Worm (Caenorhabditis elegans) whole organism, young adult: ENCODE measurements around the gene tbc-11.

Experiments
- B0035.1 ChIP-seq: sonication (generic microtip); optimal IDR thresholded peaks from 2 replicates; lab custom pipeline; 2016; ENCODE audit warnings: missing genetic modification characterization, mild to moderate bottlenecking, missing compliant biosample characterization, missing genotype, missing genetic modification reagents
- F10E7.11 ChIP-seq: sonication (generic microtip); optimal IDR thresholded peaks from 2 replicates; lab custom pipeline; 2017; ENCODE audit warnings: mild to moderate bottlenecking, missing genetic modification characterization, moderate library complexity, missing compliant biosample characterization
- F22D6.2 ChIP-seq: sonication (generic microtip); optimal IDR thresholded peaks from 2 replicates; lab custom pipeline; 2016; ENCODE audit warnings: mild to moderate bottlenecking, missing genetic modification characterization, missing compliant biosample characterization
- F23B12.7 ChIP-seq: sonication (generic microtip); optimal IDR thresholded peaks from 2 replicates; lab custom pipeline; 2017; ENCODE audit warnings: missing genetic modification characterization, mild to moderate bottlenecking, missing compliant biosample characterization, antibody characterized with exemption, moderate library complexity; ENCODE audit not compliant: insufficient read depth
- F33H1.4 ChIP-seq: fragments of 200-800 bp; sonication (Bioruptor generic); IDR thresholded peaks from 2 replicates; pipeline ENCODE4 v1.3.6; 2022; ENCODE audit warnings: missing genetic modification reagents, missing genetic modification characterization, missing compliant biosample characterization
- F39B2.1 ChIP-seq: fragments of 200-800 bp; sonication (Bioruptor generic); IDR thresholded peaks from 2 replicates; pipeline ENCODE4 v1.3.6; 2022; ENCODE audit warnings: missing genetic modification reagents, missing genetic modification characterization, missing compliant biosample characterization
- F52B5.7 ChIP-seq: sonication (generic microtip); optimal IDR thresholded peaks from 2 replicates; lab custom pipeline; 2016; ENCODE audit warnings: mild to moderate bottlenecking, missing genetic modification characterization, missing compliant biosample characterization
- K12H6.12 ChIP-seq: fragments of 200-800 bp; sonication (Bioruptor generic); optimal IDR thresholded peaks from 2 replicates; lab custom pipeline; 2018; ENCODE audit warnings: mild to moderate bottlenecking, missing genetic modification characterization, missing compliant biosample characterization
- T26A5.8 ChIP-seq: sonication (generic microtip); optimal IDR thresholded peaks from 2 replicates; lab custom pipeline; 2016; ENCODE audit warnings: missing genetic modification characterization, missing compliant biosample characterization
- ZK185.1 ChIP-seq: sonication (generic microtip); optimal IDR thresholded peaks from 2 replicates; lab custom pipeline; 2016; ENCODE audit warnings: mild to moderate bottlenecking, missing genetic modification characterization, missing compliant biosample characterization; ENCODE audit not compliant: poor library complexity, severe bottlenecking
- athp-1 ChIP-seq: sonication (generic microtip); optimal IDR thresholded peaks from 2 replicates; lab custom pipeline; 2017; ENCODE audit warnings: mild to moderate bottlenecking, missing genetic modification characterization, missing compliant biosample characterization
- attf-3 ChIP-seq: fragments of 200-800 bp; sonication (Bioruptor generic); conservative IDR thresholded peaks from 2 replicates; pipeline ENCODE4 v1.3.6; 2022; ENCODE audit warnings: missing genetic modification reagents, missing genetic modification characterization, missing compliant biosample characterization
- attf-5 ChIP-seq: fragments of 200-800 bp; sonication (Bioruptor generic); optimal IDR thresholded peaks from 2 replicates; lab custom pipeline; 2018; ENCODE audit warnings: mild to moderate bottlenecking, missing genetic modification characterization, missing compliant biosample characterization
- cebp-1 ChIP-seq, 2 experiments: fragments of 200-800 bp in 1 of 2; sonication (Bioruptor generic) in 1 of 2; sonication (generic microtip) in 1 of 2; IDR thresholded peaks in 1 of 2; optimal IDR thresholded peaks in 1 of 2; 2 replicates each; pipeline versions ENCODE4 v1.3.6 to Lab custom; 2017 to 2022; ENCODE audit warnings: missing compliant biosample characterization in 2 of 2, missing genetic modification characterization in 2 of 2, mild to moderate bottlenecking in 1 of 2, missing genetic modification reagents in 1 of 2, moderate library complexity in 1 of 2
- ceh-27 ChIP-seq: fragments of 200-800 bp; sonication (Bioruptor generic); optimal IDR thresholded peaks from 2 replicates; lab custom pipeline; 2018; ENCODE audit warnings: mild to moderate bottlenecking, missing genetic modification characterization, moderate library complexity, missing compliant biosample characterization
- ceh-58 ChIP-seq: fragments of 200-800 bp; sonication (Bioruptor generic); IDR thresholded peaks from 2 replicates; pipeline ENCODE4 v1.3.6; 2022; ENCODE audit warnings: missing genetic modification characterization, missing compliant biosample characterization
- ceh-79 ChIP-seq: sonication (generic microtip); optimal IDR thresholded peaks from 2 replicates; lab custom pipeline; 2017; ENCODE audit warnings: mild to moderate bottlenecking, missing genetic modification characterization, missing compliant biosample characterization
- ceh-91 ChIP-seq: fragments of 200-800 bp; sonication (Bioruptor generic); IDR thresholded peaks from 2 replicates; pipeline ENCODE4 v1.3.6; 2022; ENCODE audit warnings: missing genetic modification reagents, missing genetic modification characterization, missing compliant biosample characterization
- dox-1 ChIP-seq: fragments of 200-800 bp; sonication (Bioruptor generic); IDR thresholded peaks from 2 replicates; pipeline ENCODE4 v1.3.6; 2022; ENCODE audit warnings: missing genetic modification reagents, missing genetic modification characterization, missing compliant biosample characterization
- efl-1 ChIP-seq: fragments of 150-350 bp; optimal IDR thresholded peaks from 2 replicates; lab custom pipeline; 2014; ENCODE audit warnings: missing biosample characterization, missing genetic modification reagents, missing genetic modification characterization
- ekl-4 ChIP-seq: fragments of 200-800 bp; sonication (Bioruptor generic); IDR thresholded peaks from 2 replicates; pipeline ENCODE4 v1.3.6; 2022; ENCODE audit warnings: missing genetic modification reagents, missing genetic modification characterization, missing compliant biosample characterization
- ets-4 ChIP-seq: fragments of 200-800 bp; sonication (Bioruptor generic); optimal IDR thresholded peaks from 2 replicates; lab custom pipeline; 2018; ENCODE audit warnings: mild to moderate bottlenecking, missing genetic modification characterization, missing compliant biosample characterization
- hlh-12 ChIP-seq: sonication (generic microtip); optimal IDR thresholded peaks from 2 replicates; lab custom pipeline; 2016; ENCODE audit warnings: missing genetic modification characterization, missing compliant biosample characterization
- hlh-26 ChIP-seq: fragments of 200-800 bp; sonication (Bioruptor generic); conservative IDR thresholded peaks from 2 replicates; pipeline ENCODE4 v1.3.6; 2022; ENCODE audit warnings: missing genetic modification reagents, missing genetic modification characterization, missing compliant biosample characterization
- hmg-1.2 ChIP-seq: fragments of 200-800 bp; sonication (Bioruptor generic); IDR thresholded peaks from 2 replicates; pipeline ENCODE4 v1.3.6; 2022; ENCODE audit warnings: missing genetic modification reagents, missing genetic modification characterization, missing compliant biosample characterization
- hrde-1 ChIP-seq: sonication (generic microtip); optimal IDR thresholded peaks from 2 replicates; lab custom pipeline; 2016; ENCODE audit warnings: missing genetic modification characterization, mild to moderate bottlenecking, missing compliant biosample characterization, moderate library complexity, missing genotype, missing genetic modification reagents, borderline replicate concordance
- hsf-1 ChIP-seq: fragments of 200-800 bp; sonication (Bioruptor generic); IDR thresholded peaks from 2 replicates; pipeline ENCODE4 v1.3.6; 2022; ENCODE audit warnings: missing genetic modification reagents, missing genetic modification characterization, missing compliant biosample characterization
- lag-1 ChIP-seq: fragments of 200-800 bp; sonication (Bioruptor generic); IDR thresholded peaks from 2 replicates; pipeline ENCODE4 v1.3.6; 2022; ENCODE audit warnings: missing genetic modification reagents, missing genetic modification characterization, missing compliant biosample characterization
- let-607 ChIP-seq, 2 experiments: fragments of 200-800 bp in 1 of 2; sonication (Bioruptor generic) in 1 of 2; sonication (generic microtip) in 1 of 2; optimal IDR thresholded peaks; 2 replicates each; lab custom pipeline; 2016 to 2018; ENCODE audit warnings: mild to moderate bottlenecking in 2 of 2, missing compliant biosample characterization in 2 of 2, missing genetic modification characterization in 2 of 2, moderate library complexity in 2 of 2, missing genotype in 1 of 2
- lsl-1 ChIP-seq: fragments of 200-800 bp; sonication (Bioruptor generic); optimal IDR thresholded peaks from 2 replicates; lab custom pipeline; 2018; ENCODE audit warnings: mild to moderate bottlenecking, missing genetic modification characterization, moderate library complexity, missing compliant biosample characterization
- mcd-1 ChIP-seq: fragments of 200-800 bp; sonication (Bioruptor generic); IDR thresholded peaks from 2 replicates; pipeline ENCODE4 v1.3.6; 2022; ENCODE audit warnings: missing genetic modification reagents, missing genetic modification characterization, missing compliant biosample characterization
- nfya-1 ChIP-seq: sonication (generic microtip); optimal IDR thresholded peaks from 2 replicates; lab custom pipeline; 2017; ENCODE audit warnings: antibody characterized with exemption, missing compliant biosample characterization, missing genetic modification characterization, borderline replicate concordance; ENCODE audit not compliant: insufficient read depth
- nhr-80 ChIP-seq: sonication (generic microtip); optimal IDR thresholded peaks from 2 replicates; lab custom pipeline; 2016; ENCODE audit warnings: missing genetic modification characterization, missing compliant biosample characterization
- pbrm-1 ChIP-seq: fragments of 200-800 bp; sonication (Bioruptor generic); IDR thresholded peaks from 2 replicates; pipeline ENCODE4 v1.3.6; 2022; ENCODE audit warnings: missing genetic modification reagents, missing genetic modification characterization, missing compliant biosample characterization
- pha-4 ChIP-seq: fragments of 150-350 bp; sonication (generic microtip); optimal IDR thresholded peaks from 2 replicates; lab custom pipeline; 2014; ENCODE audit warnings: missing biosample characterization, missing genetic modification reagents, missing genetic modification characterization
- rpc-1 ChIP-seq, 2 experiments: fragments of 150-350 bp in 1 of 2; sonication (generic microtip) in 1 of 2; optimal IDR thresholded peaks; 2 replicates each; lab custom pipeline; 2014 to 2018; ENCODE audit warnings: missing biosample characterization in 1 of 2, missing genetic modification characterization in 1 of 2, missing genetic modification reagents in 1 of 2, missing genotype in 1 of 2
- sdz-38 ChIP-seq: sonication (generic microtip); optimal IDR thresholded peaks from 2 replicates; lab custom pipeline; 2016; ENCODE audit warnings: missing genotype, missing genetic modification characterization, missing compliant biosample characterization
- sea-2 ChIP-seq: fragments of 200-800 bp; sonication (Bioruptor generic); IDR thresholded peaks from 2 replicates; pipeline ENCODE4 v1.3.6; 2022; ENCODE audit warnings: missing genetic modification characterization, missing compliant biosample characterization
- zim-3 ChIP-seq: sonication (generic microtip); optimal IDR thresholded peaks from 2 replicates; lab custom pipeline; 2017; ENCODE audit warnings: mild to moderate bottlenecking, missing genetic modification characterization, moderate library complexity, missing compliant biosample characterization
- ztf-26 ChIP-seq: sonication (generic microtip); optimal IDR thresholded peaks from 2 replicates; lab custom pipeline; 2017; ENCODE audit warnings: missing genetic modification characterization, missing compliant biosample characterization

The tbc-11 gene

ce11 chrX:924495-925008 is at the start of gene tbc-11, which contains the start of gene pifk-1 (continued):
- TF ChIP-seq let-607 (tag; optimal IDR thresholded peaks at IDR 0.05; lab: Kevin White, UChicago) (peak in 1 of 2 experiments; percentile 12), ztf-26 (tag; lab: Kevin White, UChicago) (no peak), athp-1 (no peak), K12H6.12 (tag; lab: Kevin White, UChicago) (no peak), hlh-26 (GFP tag; lab: Robert Waterston, UW) (no peak), lsl-1 (GFP tag; lab: Kevin White, UChicago) (no peak), sea-2 (GFP tag; lab: Robert Waterston, UW) (no peak), F23B12.7 (tag; lab: Kevin White, UChicago) (peak; percentile 71), attf-3 (GFP tag; lab: Robert Waterston, UW) (no peak), attf-5 (GFP tag; lab: Kevin White, UChicago) (peak; percentile 75), ceh-58 (GFP tag; lab: Robert Waterston, UW) (no peak), B0035.1 (tag; lab: Kevin White, UChicago) (no peak), F39B2.1 (GFP tag; lab: Robert Waterston, UW) (no peak)
- TF ChIP-seq, all 124 proteins: peak for 10

DNA sequence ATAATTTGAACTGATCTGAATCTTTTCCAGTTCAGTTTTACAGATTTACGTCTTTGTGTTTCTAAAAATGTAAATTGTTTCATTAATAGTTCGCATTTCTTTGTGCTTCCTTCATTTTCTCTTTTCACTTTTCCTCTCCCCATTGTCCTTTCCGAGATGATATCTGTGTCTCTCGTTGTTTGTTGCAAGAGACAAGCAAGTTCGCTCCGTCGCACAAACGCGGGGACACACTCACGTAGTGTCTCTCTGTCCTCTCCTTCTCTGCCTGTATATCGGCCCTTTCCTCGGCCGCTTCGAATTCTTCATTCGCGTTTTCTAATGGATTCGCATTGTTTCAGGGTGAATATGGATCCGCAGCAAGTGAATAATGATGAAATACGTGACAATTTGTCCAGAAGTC is 47.8 kb upstream of the tbc-11 start, which contains the start of gene ZC13.1:
TSS of gene ZC13.1 (plus strand) at position 305 of the 400 bp plus-strand sequence.
- TF ChIP-seq ceh-27 (GFP tag; lab: Kevin White, UChicago) (peak; percentile 46), nfya-1 (no peak), mcd-1 (GFP tag; lab: Robert Waterston, UW) (peak; percentile 84), dox-1 (peak; percentile 74), F10E7.11 (tag; lab: Kevin White, UChicago) (no peak), pbrm-1 (GFP tag; lab: Robert Waterston, UW) (0 out of 2 replicates have a peak, but pooled peaks have one; percentile 11), F22D6.2 (no peak), hsf-1 (no peak), ekl-4 (GFP tag; lab: Robert Waterston, UW) (0 out of 2 replicates have a peak, but pooled peaks have one; percentile 8), pha-4 (tag; lab: Kevin White, UChicago) (no peak), zim-3 (tag; lab: Kevin White, UChicago) (no peak), B0035.1 (tag; lab: Kevin White, UChicago) (no peak), K12H6.12 (tag; lab: Kevin White, UChicago) (peak; percentile 0), attf-5 (GFP tag; lab: Kevin White, UChicago) (peak; percentile 51), F23B12.7 (tag; lab: Kevin White, UChicago) (peak; percentile 65), lag-1 (GFP tag; lab: Robert Waterston, UW) (no peak), ceh-79 (no peak), hmg-1.2 (peak; percentile 50; the same call in 1 of the 2 replicates), cebp-1 (GFP tag; IDR thresholded peaks at IDR 0.05; lab: Robert Waterston, UW) (peak; percentile 38; the same call in 1 of the 2 replicates), cebp-1 (tag; optimal IDR thresholded peaks at IDR 0.05; lab: Kevin White, UChicago) (no peak), ZK185.1 (peak; percentile 12), nhr-80 (tag; lab: Kevin White, UChicago) (peak; percentile 66)

DNA sequence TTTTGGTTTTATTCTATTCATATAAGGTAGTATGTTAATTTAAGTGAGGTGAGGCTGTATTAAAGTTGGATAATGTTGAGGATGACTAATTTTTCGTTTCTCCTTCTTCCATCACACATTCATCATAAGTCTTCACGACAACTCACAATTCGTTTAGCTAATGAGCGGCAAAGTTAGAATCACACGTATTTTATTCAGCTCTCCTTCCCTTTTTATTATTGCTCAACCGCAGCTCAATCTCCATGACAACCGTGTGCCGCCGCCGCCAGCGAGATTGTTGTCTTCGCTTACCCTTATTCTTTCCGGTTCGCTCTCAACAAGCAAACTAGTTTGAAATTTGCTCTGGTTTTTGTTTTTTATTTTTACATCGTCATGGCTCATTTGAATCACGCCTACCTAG is 44.4 kb upstream of the tbc-11 start, which contains the start of gene ZC13.2:
TSS of gene ZC13.2 (plus strand) at position 301 of the 400 bp plus-strand sequence.
- no peak for TF ChIP-seq efl-1 (GFP tag; lab: Kevin White, UChicago)
- TF ChIP-seq F33H1.4 (GFP tag; lab: Robert Waterston, UW), result no peak
- TF ChIP-seq hlh-12 (tag; lab: Kevin White, UChicago), result no peak
- TF ChIP-seq T26A5.8 (tag; lab: Kevin White, UChicago), result no peak
- TF ChIP-seq ceh-91 (GFP tag; lab: Robert Waterston, UW), result no peak
- no peak for TF ChIP-seq F52B5.7
- no peak for TF ChIP-seq rpc-1 (optimal IDR thresholded peaks at IDR 0.05; lab: Kevin White, UChicago)
- no peak for TF ChIP-seq rpc-1 (tag; optimal IDR thresholded peaks at IDR 0.05; lab: Kevin White, UChicago)
- no peak for TF ChIP-seq ets-4 (GFP tag; lab: Kevin White, UChicago)
- TF ChIP-seq sdz-38 (tag; lab: Kevin White, UChicago), result no peak
- TF ChIP-seq athp-1, result no peak
- TF ChIP-seq hrde-1 (tag; lab: Kevin White, UChicago), result no peak
